Worm (Caenorhabditis elegans): ENCODE measurements around the gene ZK455.5.

ZK455.5 gene

DNA sequence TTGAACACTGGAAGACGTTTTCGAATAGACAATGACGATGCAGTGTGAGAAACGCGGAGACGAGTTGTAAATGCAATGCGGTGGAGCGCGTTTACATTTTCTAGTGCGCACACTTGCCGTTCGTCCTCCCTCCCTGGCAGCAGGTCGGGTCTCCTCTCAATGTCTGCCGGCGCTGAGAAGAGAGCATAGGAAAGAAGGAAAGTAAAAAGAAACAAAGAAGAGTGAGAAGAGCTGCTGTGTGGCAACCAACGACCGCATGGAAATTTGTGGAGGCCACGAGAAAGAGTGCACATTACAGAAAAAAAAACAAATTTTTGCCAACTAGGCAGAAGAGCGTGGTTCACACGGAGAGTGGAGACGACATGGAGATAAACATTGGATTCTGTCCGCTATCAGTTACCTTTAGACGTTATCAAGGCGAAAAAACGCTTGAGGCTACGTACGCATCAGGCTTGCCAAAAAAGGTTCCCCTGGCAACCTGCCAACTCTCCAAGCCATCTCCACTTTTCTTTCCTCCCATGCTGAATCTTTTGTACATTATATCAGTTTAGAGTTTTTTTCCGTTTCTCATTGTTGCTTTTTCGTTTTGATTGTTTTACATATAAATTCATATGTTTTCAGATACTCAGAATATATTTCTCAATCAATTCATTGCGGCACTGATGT lies 27.0 kb downstream of the ZK455.5 start, which contains the start of the genes snrp-40.1 and F08G12.3:
Gene snrp-40.1, minus strand, starts transcription at position 143 of the 666 bp plus-strand sequence.
Gene F08G12.3, plus strand, starts transcription at position 616 of the 666 bp plus-strand sequence.
- peak; percentile 37 for TF ChIP-seq him-1 (tag; optimal IDR thresholded peaks at IDR 0.05)
- TF ChIP-seq W03F9.2 (tag; optimal IDR thresholded peaks at IDR 0.05): no peak

DNA sequence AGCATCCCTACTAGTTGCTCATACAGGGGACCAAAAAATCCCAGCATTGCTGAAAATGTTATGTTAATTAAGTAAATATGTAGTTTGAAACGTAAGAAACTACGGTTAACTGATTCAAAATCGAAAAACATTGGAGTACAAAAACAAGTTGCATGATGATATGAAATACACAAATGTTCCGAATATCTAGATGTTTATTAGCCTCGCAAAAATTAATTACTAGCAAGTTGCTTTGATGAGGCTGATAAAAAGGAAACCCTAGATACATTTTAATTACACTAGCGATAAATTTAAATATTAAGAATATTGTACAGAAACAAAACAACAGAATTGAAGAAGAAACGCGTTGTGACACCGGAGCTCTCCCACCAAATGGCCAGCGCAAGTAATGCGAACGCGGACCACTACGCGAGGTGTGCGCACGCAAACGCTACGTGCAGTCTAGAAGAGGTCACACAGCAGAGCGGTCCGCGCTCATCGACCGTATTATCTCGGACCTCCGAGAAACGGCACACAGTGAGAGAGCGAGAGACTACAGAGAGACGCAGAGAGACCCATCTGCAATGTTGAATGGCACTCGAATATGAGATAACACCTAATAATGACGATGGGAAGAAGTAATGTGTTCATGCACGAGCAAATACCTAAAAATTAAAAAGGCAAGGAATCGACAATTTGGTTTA lies 29.9 kb downstream of the ZK455.5 start, which contains the start of gene inx-2:
Gene inx-2, minus strand, starts transcription at position 51 of the 683 bp plus-strand sequence.
- TF ChIP-seq W03F9.2 (tag; optimal IDR thresholded peaks at IDR 0.05) (no peak), dao-5 (tag; optimal IDR thresholded peaks at IDR 0.05) (no peak), him-1 (tag; optimal IDR thresholded peaks at IDR 0.05) (no peak)

DNA sequence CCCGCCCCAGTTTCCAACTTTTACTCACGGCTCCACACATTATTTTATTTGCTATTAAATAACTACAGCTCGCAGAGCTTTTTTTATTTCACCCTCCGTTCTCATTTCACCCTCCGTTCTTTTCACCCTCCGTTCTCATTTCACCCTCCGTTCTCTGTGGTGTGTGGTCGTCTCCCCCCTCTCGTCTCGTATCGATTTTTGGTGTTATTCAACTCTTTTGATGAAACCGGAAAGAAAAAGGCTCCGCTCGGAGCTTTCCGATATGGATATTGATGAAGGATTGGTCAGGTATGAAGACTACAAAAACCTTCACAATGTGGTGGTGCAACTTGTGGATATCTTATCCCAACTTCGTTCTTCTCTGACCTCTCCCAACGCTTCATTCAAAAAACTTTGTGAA lies 36.2 kb downstream of the ZK455.5 start:
- no peak for TF ChIP-seq W03F9.2 (tag; optimal IDR thresholded peaks at IDR 0.05)
- TF ChIP-seq dao-5 (tag; optimal IDR thresholded peaks at IDR 0.05): no peak
- TF ChIP-seq him-1 (tag; optimal IDR thresholded peaks at IDR 0.05): no peak

DNA sequence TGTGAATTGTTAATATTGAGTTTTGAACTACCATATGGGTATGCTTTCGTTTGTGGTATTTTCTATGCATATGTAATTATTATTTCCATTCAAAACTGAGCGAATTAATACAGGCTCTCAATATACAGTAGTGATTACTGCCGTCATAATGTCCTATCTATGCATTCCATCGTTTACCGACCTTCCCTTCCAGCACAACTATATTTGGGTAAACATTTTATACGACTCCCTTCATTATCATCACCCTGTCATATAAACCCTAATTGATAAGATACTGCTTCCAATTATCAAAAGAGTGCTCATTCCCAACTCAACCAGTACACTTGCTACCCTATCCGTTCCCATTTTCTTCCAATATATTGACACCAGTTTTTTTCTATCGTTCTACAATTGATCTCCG lies 36.8 kb downstream of the ZK455.5 start:
- no peak for TF ChIP-seq him-1 (tag; optimal IDR thresholded peaks at IDR 0.05)
- TF ChIP-seq dao-5 (tag; optimal IDR thresholded peaks at IDR 0.05): no peak
- no peak for TF ChIP-seq W03F9.2 (tag; optimal IDR thresholded peaks at IDR 0.05)

DNA sequence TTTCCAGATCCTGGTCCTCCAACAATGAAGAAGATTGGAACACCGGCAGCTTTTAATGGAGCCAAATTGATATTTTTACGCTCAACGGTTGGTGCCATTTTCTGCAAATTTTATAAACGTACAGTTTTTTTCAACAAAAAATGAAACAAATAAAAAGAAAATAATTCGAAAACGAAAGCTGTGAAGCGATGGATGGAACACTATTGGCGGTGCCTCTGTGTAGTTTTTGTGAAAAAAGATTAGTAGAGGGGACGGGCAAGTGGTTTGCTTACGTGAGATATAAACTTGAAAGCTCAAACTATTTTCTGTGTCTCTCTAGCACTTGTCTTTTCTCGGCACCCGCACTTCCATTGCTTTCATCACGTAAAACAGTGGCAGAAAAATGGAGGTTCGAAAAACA lies 39.1 kb downstream of the ZK455.5 start, which contains the start of gene F38B2.4:
Gene F38B2.4, minus strand, starts transcription at position 101 of the 400 bp plus-strand sequence.
- no peak for TF ChIP-seq him-1 (tag; optimal IDR thresholded peaks at IDR 0.05)
- no peak for TF ChIP-seq dao-5 (tag; optimal IDR thresholded peaks at IDR 0.05)
- TF ChIP-seq W03F9.2 (tag; optimal IDR thresholded peaks at IDR 0.05): no peak

DNA sequence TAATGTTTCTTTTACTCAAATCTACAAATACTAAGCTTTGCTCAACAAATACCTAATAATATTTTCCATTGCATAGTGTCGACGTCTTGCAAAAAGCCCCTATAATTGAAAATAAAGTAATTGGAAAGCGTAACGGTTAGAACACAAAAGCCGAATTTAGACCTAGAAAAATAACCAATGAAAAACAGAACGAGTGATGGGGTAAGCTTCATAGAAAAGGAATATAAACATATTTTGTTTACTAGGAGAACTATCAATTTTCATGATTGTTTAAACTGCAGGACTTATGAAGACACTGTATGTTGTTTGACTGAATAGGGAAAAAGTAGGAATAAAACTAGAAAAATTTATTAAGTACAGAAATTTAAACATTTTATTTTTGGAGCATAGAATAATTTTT lies 40.5 kb downstream of the ZK455.5 start, which contains the start of gene F38B2.3:
Gene F38B2.3, minus strand, starts transcription at position 101 of the 400 bp plus-strand sequence.
- TF ChIP-seq him-1 (tag; optimal IDR thresholded peaks at IDR 0.05): no peak
- TF ChIP-seq W03F9.2 (tag; optimal IDR thresholded peaks at IDR 0.05): no peak
- no peak for TF ChIP-seq dao-5 (tag; optimal IDR thresholded peaks at IDR 0.05)

DNA sequence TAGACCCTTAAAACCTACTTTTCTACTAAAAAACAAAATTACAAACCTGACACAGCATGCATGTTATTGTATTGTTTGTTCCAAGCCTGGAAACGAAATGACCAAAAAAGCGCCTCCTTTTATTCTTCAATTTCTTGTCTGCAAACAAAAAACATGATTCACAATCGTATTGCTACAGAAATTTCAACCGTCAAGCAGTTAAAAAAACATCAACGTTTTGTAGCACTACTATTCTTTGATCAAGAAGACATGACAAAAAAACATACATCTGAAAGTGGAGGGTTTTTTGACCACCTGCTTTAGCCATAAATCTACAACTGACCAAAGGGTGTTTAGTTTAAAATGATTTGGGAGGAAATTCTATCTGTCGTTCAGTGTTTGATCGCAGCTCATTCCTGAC lies 45.6 kb downstream of the ZK455.5 start, which contains the start of gene F38B2.6:
Gene F38B2.6, minus strand, starts transcription at position 101 of the 400 bp plus-strand sequence.
- TF ChIP-seq him-1 (tag; optimal IDR thresholded peaks at IDR 0.05): no peak
- no peak for TF ChIP-seq dao-5 (tag; optimal IDR thresholded peaks at IDR 0.05)
- TF ChIP-seq W03F9.2 (tag; optimal IDR thresholded peaks at IDR 0.05): no peak

DNA sequence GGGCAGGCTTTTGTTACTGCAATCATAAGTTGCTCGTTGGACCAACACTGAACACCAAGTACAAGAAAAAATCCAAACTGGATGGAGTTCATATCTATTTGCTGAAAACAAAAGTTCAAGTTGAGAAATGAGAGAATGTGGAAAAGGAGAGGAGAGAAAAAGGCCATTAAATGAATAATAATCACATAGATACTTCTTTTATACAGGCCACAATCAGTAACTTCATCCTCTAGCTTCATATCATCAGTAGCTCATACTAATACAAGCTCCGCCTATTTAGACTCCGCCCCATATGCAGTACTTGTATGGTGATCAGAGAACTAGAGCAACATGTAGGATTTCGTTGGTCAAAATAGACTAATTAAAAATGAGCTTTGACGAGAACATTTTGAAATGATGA lies 47.5 kb downstream of the ZK455.5 start, which contains the start of gene F38B2.2:
Gene F38B2.2, minus strand, starts transcription at position 101 of the 400 bp plus-strand sequence.
- no peak for TF ChIP-seq W03F9.2 (tag; optimal IDR thresholded peaks at IDR 0.05)
- no peak for TF ChIP-seq him-1 (tag; optimal IDR thresholded peaks at IDR 0.05)
- no peak for TF ChIP-seq dao-5 (tag; optimal IDR thresholded peaks at IDR 0.05)
